Comparison of ENCODE assay signal across 1 fruit fly cellular context in the genomic region with DNA sequence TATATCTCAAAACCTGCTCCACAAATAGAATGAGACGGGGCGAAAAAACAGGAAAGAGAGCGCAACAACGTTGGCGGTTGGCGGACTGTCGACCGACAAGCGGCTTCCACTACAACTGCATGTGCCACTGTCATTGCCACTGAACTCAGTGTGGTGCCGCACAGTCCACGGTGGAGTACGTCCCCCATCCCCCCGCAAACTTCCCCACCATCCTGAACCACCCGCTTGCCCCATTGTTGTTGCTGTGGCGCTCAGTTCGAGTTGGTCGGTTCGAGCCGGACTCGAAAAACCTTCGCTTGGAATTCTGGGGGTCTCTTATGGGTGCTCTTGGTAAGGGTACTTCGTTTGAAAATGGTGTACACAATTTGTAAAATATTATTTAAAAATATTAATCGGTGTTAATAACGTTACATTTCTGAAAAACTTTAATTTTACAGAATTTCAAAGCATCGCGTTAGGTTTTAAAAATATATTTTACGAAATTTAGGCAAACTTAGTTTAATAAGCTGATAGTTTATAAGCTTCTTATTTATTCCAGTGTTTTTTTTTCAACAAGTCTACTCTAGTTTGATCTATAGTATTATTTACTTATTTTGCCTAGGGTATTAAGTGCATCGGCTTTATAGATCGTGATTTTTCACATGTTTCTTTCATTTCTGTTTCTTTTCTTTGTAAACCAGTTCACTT.
TF ChIP-seq lines count a peak whose summit lies in the region.

No protein-coding gene starts in this region.

TF ChIP-seq in whole organism, embryonic, 481 proteins besides CTCF, POLR2A, EP300 and RAD21 (continued from another document and continues in another):
- TF ChIP-seq wor (GFP tag; IDR thresholded peaks at IDR 0.05; lab: Robert Waterston, UW): no peak
- no peak for TF ChIP-seq eyg (GFP tag; optimal IDR thresholded peaks at IDR 0.05; lab: Kevin White, UChicago)
- no peak for TF ChIP-seq CG15479 (GFP tag; optimal IDR thresholded peaks at IDR 0.05; lab: Kevin White, UChicago)
- TF ChIP-seq Hmx (GFP tag; optimal IDR thresholded peaks at IDR 0.05; lab: Kevin White, UChicago): no peak
- peak; percentile 25 for TF ChIP-seq D19B (GFP tag; optimal IDR thresholded peaks at IDR 0.05; lab: Kevin White, UChicago)
- TF ChIP-seq jumu (GFP tag; optimal IDR thresholded peaks at IDR 0.05; lab: Kevin White, UChicago): no peak
- TF ChIP-seq CG3407 (GFP tag; optimal IDR thresholded peaks at IDR 0.05; lab: Kevin White, UChicago): peak; percentile 40
- TF ChIP-seq MTF-1 (GFP tag; optimal IDR thresholded peaks at IDR 0.05; lab: Kevin White, UChicago; ENCODE audit: borderline replicate concordance): no peak
- TF ChIP-seq onecut (GFP tag; IDR thresholded peaks at IDR 0.05; lab: Robert Waterston, UW): 0 out of 2 replicates have a peak, but pooled peaks have one; percentile 18
- no peak for TF ChIP-seq CG34224 (GFP tag; IDR thresholded peaks at IDR 0.05; lab: Robert Waterston, UW; ENCODE audit: partially characterized antibody)
- TF ChIP-seq Drgx (GFP tag; IDR thresholded peaks at IDR 0.05; lab: Robert Waterston, UW): peak; percentile 22
- 0 out of 2 replicates have a peak, but pooled peaks have one; percentile 12 for TF ChIP-seq Atf6 (GFP tag; IDR thresholded peaks at IDR 0.05; lab: Robert Waterston, UW)
- no peak for TF ChIP-seq CG8290 (GFP tag; optimal IDR thresholded peaks at IDR 0.05; lab: Kevin White, UChicago)
- peak in 1 of 2 experiments; percentile 36 for TF ChIP-seq CG8290 (tag; optimal IDR thresholded peaks at IDR 0.05; lab: Kevin White, UChicago)
- peak; percentile 33 for TF ChIP-seq CG18619 (GFP tag; optimal IDR thresholded peaks at IDR 0.05; lab: Kevin White, UChicago)
- TF ChIP-seq Hand (GFP tag; optimal IDR thresholded peaks at IDR 0.05; lab: Kevin White, UChicago): peak; percentile 52
- peak; percentile 49; the same call in 1 of the 2 replicates for TF ChIP-seq al (GFP tag; IDR thresholded peaks at IDR 0.05; lab: Robert Waterston, UW)
- TF ChIP-seq twi (tag; optimal IDR thresholded peaks at IDR 0.05; lab: Kevin White, UChicago): no peak
- TF ChIP-seq CG6272 (GFP tag; IDR thresholded peaks at IDR 0.05; lab: Robert Waterston, UW): no peak
- TF ChIP-seq zf30C (GFP tag; optimal IDR thresholded peaks at IDR 0.05; lab: Kevin White, UChicago): peak; percentile 12
- peak; percentile 33 for TF ChIP-seq Hsf (GFP tag; optimal IDR thresholded peaks at IDR 0.05; lab: Kevin White, UChicago)
- no peak for TF ChIP-seq Lim3 (GFP tag; IDR thresholded peaks at IDR 0.05; lab: Robert Waterston, UW)
- peak; percentile 47 for TF ChIP-seq CG13775 (GFP tag; optimal IDR thresholded peaks at IDR 0.05; lab: Kevin White, UChicago)
- TF ChIP-seq Ada2b (GFP tag; IDR thresholded peaks at IDR 0.05; lab: Robert Waterston, UW): no peak
- no peak for TF ChIP-seq yki (optimal IDR thresholded peaks at IDR 0.05; lab: Kevin White, UChicago)
- TF ChIP-seq z (GFP tag; IDR thresholded peaks at IDR 0.05; lab: Robert Waterston, UW): peak; percentile 67; the same call in 2 of the 3 replicates
- no peak for TF ChIP-seq ash1 (GFP tag; optimal IDR thresholded peaks at IDR 0.05; lab: Kevin White, UChicago)
- TF ChIP-seq sens (GFP tag; lab: Kevin White, UChicago): peak; percentile 88
- TF ChIP-seq Oaz (GFP tag; IDR thresholded peaks at IDR 0.05; lab: Robert Waterston, UW): no peak
- peak; percentile 80 for TF ChIP-seq CG4360 (GFP tag; IDR thresholded peaks at IDR 0.05; lab: Robert Waterston, UW)
- TF ChIP-seq inv (GFP tag; IDR thresholded peaks at IDR 0.05; lab: Robert Waterston, UW; ENCODE audit: partially characterized antibody): no peak
- TF ChIP-seq Dad (GFP tag; optimal IDR thresholded peaks at IDR 0.05; lab: Kevin White, UChicago): no peak
- peak; percentile 53 for TF ChIP-seq BtbVII (GFP tag; optimal IDR thresholded peaks at IDR 0.05; lab: Kevin White, UChicago)
- TF ChIP-seq CG10147 (GFP tag; optimal IDR thresholded peaks at IDR 0.05; lab: Kevin White, UChicago): peak; percentile 61
- peak; percentile 75 for TF ChIP-seq CG12769 (tag; optimal IDR thresholded peaks at IDR 0.05; lab: Kevin White, UChicago)
- 0 out of 2 replicates have a peak, but pooled peaks have one; percentile 19 for TF ChIP-seq klu (GFP tag; IDR thresholded peaks at IDR 0.05; lab: Robert Waterston, UW)
- no peak for TF ChIP-seq Optix (GFP tag; IDR thresholded peaks at IDR 0.05; lab: Robert Waterston, UW)
- TF ChIP-seq NC2β (GFP tag; optimal IDR thresholded peaks at IDR 0.05; lab: Kevin White, UChicago): no peak
- peak; percentile 28 for TF ChIP-seq YL-1 (GFP tag; optimal IDR thresholded peaks at IDR 0.05; lab: Kevin White, UChicago)
- TF ChIP-seq CG9727 (GFP tag; optimal IDR thresholded peaks at IDR 0.05; lab: Kevin White, UChicago): peak; percentile 69
- TF ChIP-seq Xrp1 (GFP tag; IDR thresholded peaks at IDR 0.05; lab: Robert Waterston, UW): peak; percentile 65
- TF ChIP-seq CG7839 (tag; optimal IDR thresholded peaks at IDR 0.05; lab: Kevin White, UChicago): peak; percentile 72
- peak; percentile 18 for TF ChIP-seq CG32767 (GFP tag; IDR thresholded peaks at IDR 0.05; lab: Robert Waterston, UW)
- TF ChIP-seq Dp (GFP tag; optimal IDR thresholded peaks at IDR 0.05; lab: Kevin White, UChicago): no peak
- TF ChIP-seq az2 (GFP tag; optimal IDR thresholded peaks at IDR 0.05; lab: Kevin White, UChicago): peak; percentile 62
- no peak for TF ChIP-seq Side (GFP tag; optimal IDR thresholded peaks at IDR 0.05; lab: Kevin White, UChicago)
- TF ChIP-seq ato (GFP tag; IDR thresholded peaks at IDR 0.05; lab: Robert Waterston, UW; ENCODE audit: partially characterized antibody): 0 out of 2 replicates have a peak, but pooled peaks have one; percentile 20
- peak; percentile 6 to 9 for TF ChIP-seq Pdp1 (GFP tag; optimal IDR thresholded peaks at IDR 0.05; lab: Kevin White, UChicago)
- peak; percentile 8 for TF ChIP-seq CG12104 (GFP tag; optimal IDR thresholded peaks at IDR 0.05; lab: Kevin White, UChicago)
- peak; percentile 36 for TF ChIP-seq Hmr (GFP tag; optimal IDR thresholded peaks at IDR 0.05; lab: Kevin White, UChicago)
- TF ChIP-seq CG14014 (GFP tag; IDR thresholded peaks at IDR 0.05; lab: Robert Waterston, UW): no peak
- TF ChIP-seq CG16815 (GFP tag; optimal IDR thresholded peaks at IDR 0.05; lab: Kevin White, UChicago): peak; percentile 46
- TF ChIP-seq CG11093 (GFP tag; IDR thresholded peaks at IDR 0.05; lab: Robert Waterston, UW): no peak
- no peak for TF ChIP-seq CG12155 (GFP tag; optimal IDR thresholded peaks at IDR 0.05; lab: Kevin White, UChicago)
- TF ChIP-seq CG17568 (GFP tag; optimal IDR thresholded peaks at IDR 0.05; lab: Kevin White, UChicago): peak; percentile 56
- peak; percentile 42 for TF ChIP-seq scrt (GFP tag; optimal IDR thresholded peaks at IDR 0.05; lab: Kevin White, UChicago)
- TF ChIP-seq unpg (GFP tag; optimal IDR thresholded peaks at IDR 0.05; lab: Kevin White, UChicago): peak; percentile 73
- peak; percentile 7 for TF ChIP-seq CG15601 (tag; optimal IDR thresholded peaks at IDR 0.05; lab: Kevin White, UChicago)
- TF ChIP-seq slbo (GFP tag; IDR thresholded peaks at IDR 0.05; lab: Robert Waterston, UW): 0 out of 2 replicates have a peak, but pooled peaks have one; percentile 43
- TF ChIP-seq CG1024 (GFP tag; IDR thresholded peaks at IDR 0.05; lab: Robert Waterston, UW): no peak
- peak; percentile 69 for TF ChIP-seq gcm (GFP tag; optimal IDR thresholded peaks at IDR 0.05; lab: Kevin White, UChicago)
- no peak for TF ChIP-seq gfzf (GFP tag; optimal IDR thresholded peaks at IDR 0.05; lab: Kevin White, UChicago)
- TF ChIP-seq ken (GFP tag; IDR thresholded peaks at IDR 0.05; lab: Robert Waterston, UW): no peak
- no peak; the same call in 2 of the 3 replicates for TF ChIP-seq ci (GFP tag; IDR thresholded peaks at IDR 0.05; lab: Robert Waterston, UW)
- no peak for TF ChIP-seq hb (GFP tag; IDR thresholded peaks at IDR 0.05; lab: Robert Waterston, UW; ENCODE audit: partially characterized antibody)
- TF ChIP-seq Dref (GFP tag; IDR thresholded peaks at IDR 0.05; lab: Robert Waterston, UW): no peak
- TF ChIP-seq Deaf1 (tag; optimal IDR thresholded peaks at IDR 0.05; lab: Kevin White, UChicago): peak; percentile 72
- TF ChIP-seq ttk (GFP tag; IDR thresholded peaks at IDR 0.05; lab: Robert Waterston, UW): peak; percentile 37; the same call in 1 of the 2 replicates
- peak; percentile 52 for TF ChIP-seq sd (tag; optimal IDR thresholded peaks at IDR 0.05; lab: Kevin White, UChicago)
- TF ChIP-seq CG11504 (tag; optimal IDR thresholded peaks at IDR 0.05; lab: Kevin White, UChicago): peak; percentile 82
- TF ChIP-seq chn (GFP tag; optimal IDR thresholded peaks at IDR 0.05; lab: Kevin White, UChicago): no peak
- peak; percentile 16; the same call in 1 of the 2 replicates for TF ChIP-seq sna (GFP tag; IDR thresholded peaks at IDR 0.05; lab: Robert Waterston, UW; ENCODE audit: partially characterized antibody)
- peak; percentile 53 for TF ChIP-seq CG33557 (GFP tag; optimal IDR thresholded peaks at IDR 0.05; lab: Kevin White, UChicago)
- TF ChIP-seq Neu2 (GFP tag; optimal IDR thresholded peaks at IDR 0.05; lab: Kevin White, UChicago; ENCODE audit: borderline replicate concordance): no peak
- peak; percentile 10 for TF ChIP-seq Six4 (GFP tag; optimal IDR thresholded peaks at IDR 0.05; lab: Kevin White, UChicago)
- TF ChIP-seq Blimp-1 (GFP tag; optimal IDR thresholded peaks at IDR 0.05; lab: Kevin White, UChicago): peak; percentile 66
- TF ChIP-seq CG10321 (GFP tag; IDR thresholded peaks at IDR 0.05; lab: Robert Waterston, UW): peak; percentile 50; the same call in 1 of the 2 replicates
- no peak for TF ChIP-seq jigr1 (GFP tag; IDR thresholded peaks at IDR 0.05; lab: Robert Waterston, UW)
- TF ChIP-seq CG10366 (GFP tag; IDR thresholded peaks at IDR 0.05; lab: Robert Waterston, UW): 0 out of 2 replicates have a peak, but pooled peaks have one; percentile 9
- TF ChIP-seq gem (tag; optimal IDR thresholded peaks at IDR 0.05; lab: Kevin White, UChicago): peak; percentile 88
- TF ChIP-seq Fer1 (GFP tag; optimal IDR thresholded peaks at IDR 0.05; lab: Kevin White, UChicago): peak; percentile 64
- peak; percentile 14 for TF ChIP-seq CG18764 (GFP tag; optimal IDR thresholded peaks at IDR 0.05; lab: Kevin White, UChicago)
- peak; percentile 86 for TF ChIP-seq CG2199 (GFP tag; IDR thresholded peaks at IDR 0.05; lab: Robert Waterston, UW)
- TF ChIP-seq pros (GFP tag; optimal IDR thresholded peaks at IDR 0.05; lab: Kevin White, UChicago): peak; percentile 29
- peak; percentile 37 for TF ChIP-seq Med (GFP tag; lab: Kevin White, UChicago)
- TF ChIP-seq Tbp (GFP tag; optimal IDR thresholded peaks at IDR 0.05; lab: Kevin White, UChicago): no peak
- peak; percentile 99 for TF ChIP-seq D19A (tag; optimal IDR thresholded peaks at IDR 0.05; lab: Kevin White, UChicago)
- no peak for TF ChIP-seq en (GFP tag; optimal IDR thresholded peaks at IDR 0.05; lab: Kevin White, UChicago)
- no peak for TF ChIP-seq Atf-2 (GFP tag; optimal IDR thresholded peaks at IDR 0.05; lab: Kevin White, UChicago)
- TF ChIP-seq sug (tag; optimal IDR thresholded peaks at IDR 0.05; lab: Kevin White, UChicago): peak; percentile 32
- TF ChIP-seq dmrt11E (tag; optimal IDR thresholded peaks at IDR 0.05; lab: Kevin White, UChicago): peak; percentile 78
- peak; percentile 4 for TF ChIP-seq gsb-n (tag; optimal IDR thresholded peaks at IDR 0.05; lab: Kevin White, UChicago)
- no peak for TF ChIP-seq CG10654 (GFP tag; optimal IDR thresholded peaks at IDR 0.05; lab: Kevin White, UChicago)
- peak; percentile 40; the same call in 2 of the 3 replicates for TF ChIP-seq CG11695 (GFP tag; IDR thresholded peaks at IDR 0.05; lab: Robert Waterston, UW)
- TF ChIP-seq tup (GFP tag; optimal IDR thresholded peaks at IDR 0.05; lab: Kevin White, UChicago): no peak
- no peak for TF ChIP-seq pho (GFP tag; optimal IDR thresholded peaks at IDR 0.05; lab: Kevin White, UChicago)
- peak; percentile 71 for TF ChIP-seq CG1832 (GFP tag; optimal IDR thresholded peaks at IDR 0.05; lab: Kevin White, UChicago)
- TF ChIP-seq corto (GFP tag; optimal IDR thresholded peaks at IDR 0.05; lab: Kevin White, UChicago): peak; percentile 6
- peak; percentile 12 for TF ChIP-seq kay (GFP tag; optimal IDR thresholded peaks at IDR 0.05; lab: Kevin White, UChicago)
- TF ChIP-seq br (optimal IDR thresholded peaks at IDR 0.05; lab: Kevin White, UChicago): no peak
- TF ChIP-seq CG2120 (GFP tag; optimal IDR thresholded peaks at IDR 0.05; lab: Kevin White, UChicago): peak; percentile 49
- peak; percentile 10 for TF ChIP-seq fd3F (GFP tag; optimal IDR thresholded peaks at IDR 0.05; lab: Kevin White, UChicago)
- no peak for TF ChIP-seq NC2α (GFP tag; optimal IDR thresholded peaks at IDR 0.05; lab: Kevin White, UChicago)
- TF ChIP-seq CG13287 (GFP tag; IDR thresholded peaks at IDR 0.05; lab: Robert Waterston, UW; ENCODE audit: partially characterized antibody): no peak; the same call in 1 of the 2 replicates
- no peak for TF ChIP-seq zfh2 (GFP tag; optimal IDR thresholded peaks at IDR 0.05; lab: Kevin White, UChicago)
- TF ChIP-seq pita (GFP tag; optimal IDR thresholded peaks at IDR 0.05; lab: Kevin White, UChicago): no peak
- TF ChIP-seq CG3281 (GFP tag; optimal IDR thresholded peaks at IDR 0.05; lab: Kevin White, UChicago): peak; percentile 43
- 0 out of 2 replicates have a peak, but pooled peaks have one; percentile 11 for TF ChIP-seq vvl (GFP tag; IDR thresholded peaks at IDR 0.05; lab: Robert Waterston, UW)
- peak; percentile 7 for TF ChIP-seq lilli (GFP tag; optimal IDR thresholded peaks at IDR 0.05; lab: Kevin White, UChicago)
- no peak for TF ChIP-seq gsb (GFP tag; IDR thresholded peaks at IDR 0.05; lab: Robert Waterston, UW)
- TF ChIP-seq CG13624 (GFP tag; optimal IDR thresholded peaks at IDR 0.05; lab: Kevin White, UChicago): no peak
- no peak for TF ChIP-seq Abd-B (GFP tag; optimal IDR thresholded peaks at IDR 0.05; lab: Kevin White, UChicago)
- no peak for TF ChIP-seq CG8089 (GFP tag; optimal IDR thresholded peaks at IDR 0.05; lab: Kevin White, UChicago)
- no peak for TF ChIP-seq Scr (GFP tag; IDR thresholded peaks at IDR 0.05; lab: Robert Waterston, UW; ENCODE audit: partially characterized antibody)
- TF ChIP-seq run (tag; optimal IDR thresholded peaks at IDR 0.05; lab: Kevin White, UChicago): peak; percentile 22
- peak in 1 of 2 experiments; percentile 53 for TF ChIP-seq eve (GFP tag; optimal IDR thresholded peaks at IDR 0.05; lab: Kevin White, UChicago)
- peak; percentile 82 for TF ChIP-seq CG18262 (tag; optimal IDR thresholded peaks at IDR 0.05; lab: Kevin White, UChicago)
- peak; percentile 70 for TF ChIP-seq CG10979 (tag; optimal IDR thresholded peaks at IDR 0.05; lab: Kevin White, UChicago)
- TF ChIP-seq row (GFP tag; IDR thresholded peaks at IDR 0.05; lab: Robert Waterston, UW): peak; percentile 65
- peak; percentile 56 for TF ChIP-seq nom (GFP tag; optimal IDR thresholded peaks at IDR 0.05; lab: Kevin White, UChicago)
- TF ChIP-seq CG18599 (GFP tag; optimal IDR thresholded peaks at IDR 0.05; lab: Kevin White, UChicago): peak; percentile 57
